ENCODE assay signal across 1 worm cellular context in genomic region chrII:8747246-8747938, ce11.
TF ChIP-seq lines count a peak whose summit lies in the region.

No protein-coding gene starts in this region.

TF ChIP-seq in whole organism, L4 larva, 104 proteins besides CTCF, POLR2A, EP300 and RAD21 (continued from another document):
- TF ChIP-seq zfp-3 (GFP tag; conservative IDR thresholded peaks at IDR 0.05; lab: Robert Waterston, UW), result peak; percentile 96
- TF ChIP-seq Y48G9A.11 (GFP tag; IDR thresholded peaks at IDR 0.05; lab: Robert Waterston, UW), result no peak
- peak; percentile 60; the same call in 1 of the 2 replicates for TF ChIP-seq lim-7 (GFP tag; IDR thresholded peaks at IDR 0.05; lab: Robert Waterston, UW)
- TF ChIP-seq unc-62 (GFP tag; optimal IDR thresholded peaks at IDR 0.05 in 1 of 2; lab: Kevin White, UChicago), result no peak
- TF ChIP-seq unc-62 (tag; optimal IDR thresholded peaks at IDR 0.05; lab: Kevin White, UChicago), result no peak
- no peak for TF ChIP-seq zag-1 (tag; optimal IDR thresholded peaks at IDR 0.05; lab: Kevin White, UChicago)
- no peak for TF ChIP-seq ZK337.2 (GFP tag; IDR thresholded peaks at IDR 0.05; lab: Robert Waterston, UW)
- TF ChIP-seq dmd-9 (GFP tag; IDR thresholded peaks at IDR 0.05; lab: Robert Waterston, UW), result no peak; the same call in 1 of the 2 replicates
- no peak for TF ChIP-seq daf-12 (tag; optimal IDR thresholded peaks at IDR 0.05; lab: Kevin White, UChicago)
- peak; percentile 22 for TF ChIP-seq gei-8 (GFP tag; optimal IDR thresholded peaks at IDR 0.05; lab: Kevin White, UChicago)
- peak; percentile 58; the same call in 1 of the 2 replicates for TF ChIP-seq snpc-1.2 (GFP tag; IDR thresholded peaks at IDR 0.05; lab: Robert Waterston, UW)
- TF ChIP-seq madf-9 (GFP tag; conservative IDR thresholded peaks at IDR 0.05; lab: Robert Waterston, UW), result no peak; the same call in 1 of the 2 replicates
- peak; percentile 80 for TF ChIP-seq mep-1 (tag; optimal IDR thresholded peaks at IDR 0.05; lab: Kevin White, UChicago)
- TF ChIP-seq mes-2 (tag; optimal IDR thresholded peaks at IDR 0.05; lab: Kevin White, UChicago; ENCODE audit: poor library complexity, severe bottlenecking), result peak; percentile 57
- no peak for TF ChIP-seq ceh-82 (tag; optimal IDR thresholded peaks at IDR 0.05; lab: Kevin White, UChicago)
- TF ChIP-seq nhr-25 (tag; optimal IDR thresholded peaks at IDR 0.05; lab: Kevin White, UChicago; ENCODE audit: borderline replicate concordance, insufficient read depth), result peak; percentile 67
- TF ChIP-seq zip-2 (tag; optimal IDR thresholded peaks at IDR 0.05; lab: Kevin White, UChicago), result no peak
- TF ChIP-seq nhr-102 (tag; optimal IDR thresholded peaks at IDR 0.05; lab: Kevin White, UChicago), result peak; percentile 71
- TF ChIP-seq mdl-1 (tag; optimal IDR thresholded peaks at IDR 0.05; lab: Kevin White, UChicago), result peak in 1 of 2 experiments; percentile 6
- peak; percentile 65 for TF ChIP-seq nhr-10 (tag; optimal IDR thresholded peaks at IDR 0.05; lab: Kevin White, UChicago)
- TF ChIP-seq fkh-10 (GFP tag; optimal IDR thresholded peaks at IDR 0.05; lab: Kevin White, UChicago), result no peak
- TF ChIP-seq mxl-3 (GFP tag; optimal IDR thresholded peaks at IDR 0.05; lab: Kevin White, UChicago), result peak; percentile 14
- TF ChIP-seq spr-3 (GFP tag; optimal IDR thresholded peaks at IDR 0.05; lab: Kevin White, UChicago), result no peak
- TF ChIP-seq nhr-6 (tag; optimal IDR thresholded peaks at IDR 0.05; lab: Kevin White, UChicago), result peak; percentile 30
- peak; percentile 23 for TF ChIP-seq nhr-11 (tag; optimal IDR thresholded peaks at IDR 0.05; lab: Kevin White, UChicago)
- peak; percentile 75 for TF ChIP-seq D1046.2 (GFP tag; IDR thresholded peaks at IDR 0.05; lab: Robert Waterston, UW)
- TF ChIP-seq lsy-2 (tag; optimal IDR thresholded peaks at IDR 0.05; lab: Kevin White, UChicago), result peak; percentile 47 to 51
- TF ChIP-seq Y105C5A.15 (GFP tag; IDR thresholded peaks at IDR 0.05; lab: Robert Waterston, UW), result 0 out of 2 replicates have a peak, but pooled peaks have one; percentile 34
- TF ChIP-seq egl-43 (GFP tag; IDR thresholded peaks at IDR 0.05; lab: Robert Waterston, UW), result 0 out of 2 replicates have a peak, but pooled peaks have one; percentile 25
- TF ChIP-seq tra-1 (GFP tag; IDR thresholded peaks at IDR 0.05; lab: Robert Waterston, UW), result peak; percentile 77; the same call in 1 of the 2 replicates
- peak; percentile 78 for TF ChIP-seq nhr-77 (tag; optimal IDR thresholded peaks at IDR 0.05; lab: Kevin White, UChicago)
- TF ChIP-seq nhr-48 (tag; optimal IDR thresholded peaks at IDR 0.05; lab: Kevin White, UChicago), result peak; percentile 49
- TF ChIP-seq egl-27 (tag; optimal IDR thresholded peaks at IDR 0.05; lab: Kevin White, UChicago), result no peak
- TF ChIP-seq ztf-11 (tag; optimal IDR thresholded peaks at IDR 0.05; lab: Kevin White, UChicago), result no peak
- TF ChIP-seq pqm-1 (tag; optimal IDR thresholded peaks at IDR 0.05; lab: Kevin White, UChicago), result no peak
- no peak for TF ChIP-seq F49E8.2 (tag; optimal IDR thresholded peaks at IDR 0.05; lab: Kevin White, UChicago; ENCODE audit: borderline replicate concordance)
- no peak for TF ChIP-seq attf-4 (tag; optimal IDR thresholded peaks at IDR 0.05; lab: Kevin White, UChicago)
- TF ChIP-seq fos-1 (tag; optimal IDR thresholded peaks at IDR 0.05; lab: Kevin White, UChicago), result peak; percentile 20
- TF ChIP-seq saeg-2 (GFP tag; IDR thresholded peaks at IDR 0.05; lab: Robert Waterston, UW), result no peak
- TF ChIP-seq R02D3.7 (tag; optimal IDR thresholded peaks at IDR 0.05; lab: Kevin White, UChicago), result no peak
- 0 out of 2 replicates have a peak, but pooled peaks have one; percentile 20 for TF ChIP-seq lin-29 (GFP tag; IDR thresholded peaks at IDR 0.05; lab: Robert Waterston, UW)
- TF ChIP-seq unc-39 (tag; optimal IDR thresholded peaks at IDR 0.05; lab: Kevin White, UChicago), result no peak
- peak; percentile 41 for TF ChIP-seq hmg-1.1 (GFP tag; IDR thresholded peaks at IDR 0.05; lab: Robert Waterston, UW)
- peak; percentile 58; the same call in 1 of the 2 replicates for TF ChIP-seq lin-38 (GFP tag; IDR thresholded peaks at IDR 0.05; lab: Robert Waterston, UW)
- TF ChIP-seq unc-130 (GFP tag; optimal IDR thresholded peaks at IDR 0.05; lab: Kevin White, UChicago), result no peak
- TF ChIP-seq ztf-7 (tag; optimal IDR thresholded peaks at IDR 0.05; lab: Kevin White, UChicago), result no peak
- no peak for TF ChIP-seq ZK546.5 (tag; optimal IDR thresholded peaks at IDR 0.05; lab: Kevin White, UChicago)
- no peak for TF ChIP-seq F37D6.2 (tag; optimal IDR thresholded peaks at IDR 0.05; lab: Kevin White, UChicago)
- no peak for TF ChIP-seq cey-2 (tag; optimal IDR thresholded peaks at IDR 0.05; lab: Kevin White, UChicago; ENCODE audit: borderline replicate concordance, insufficient read depth)
- TF ChIP-seq Y75B8A.6 (GFP tag; IDR thresholded peaks at IDR 0.05; lab: Robert Waterston, UW), result peak; percentile 66; the same call in 1 of the 2 replicates
- TF ChIP-seq daf-16 (GFP tag; optimal IDR thresholded peaks at IDR 0.05; lab: Kevin White, UChicago), result peak in 1 of 2 experiments; percentile 11
- peak; percentile 74 for TF ChIP-seq daf-16 (tag; optimal IDR thresholded peaks at IDR 0.05; lab: Kevin White, UChicago)
- TF ChIP-seq daf-19 (GFP tag; conservative IDR thresholded peaks at IDR 0.05; lab: Robert Waterston, UW), result no peak
- peak; percentile 4 for TF ChIP-seq nhr-76 (tag; optimal IDR thresholded peaks at IDR 0.05; lab: Kevin White, UChicago)
- TF ChIP-seq daf-8 (GFP tag; IDR thresholded peaks at IDR 0.05; lab: Robert Waterston, UW), result no peak
- no peak; the same call in none of the 2 replicates for TF ChIP-seq php-3 (GFP tag; IDR thresholded peaks at IDR 0.05; lab: Robert Waterston, UW)
- TF ChIP-seq rbr-2 (tag; optimal IDR thresholded peaks at IDR 0.05; lab: Kevin White, UChicago), result peak; percentile 14
- TF ChIP-seq lir-3 (tag; optimal IDR thresholded peaks at IDR 0.05; lab: Kevin White, UChicago), result no peak
- peak; percentile 40; the same call in 1 of the 2 replicates for TF ChIP-seq lin-1 (GFP tag; IDR thresholded peaks at IDR 0.05; lab: Robert Waterston, UW)
- no peak for TF ChIP-seq nhr-237 (tag; optimal IDR thresholded peaks at IDR 0.05; lab: Kevin White, UChicago)
- TF ChIP-seq dpl-1 (GFP tag; optimal IDR thresholded peaks at IDR 0.05; lab: Kevin White, UChicago), result no peak
- no peak for TF ChIP-seq dmd-8 (GFP tag; IDR thresholded peaks at IDR 0.05; lab: Robert Waterston, UW)
- TF ChIP-seq dve-1 (tag; optimal IDR thresholded peaks at IDR 0.05; lab: Kevin White, UChicago; ENCODE audit: insufficient read depth), result peak; percentile 75
- no peak for TF ChIP-seq ceh-32 (tag; optimal IDR thresholded peaks at IDR 0.05; lab: Kevin White, UChicago; ENCODE audit: poor library complexity)
- TF ChIP-seq ces-1 (GFP tag; optimal IDR thresholded peaks at IDR 0.05; lab: Kevin White, UChicago), result no peak
- TF ChIP-seq aly-2 (tag; optimal IDR thresholded peaks at IDR 0.05; lab: Kevin White, UChicago), result no peak
- no peak for TF ChIP-seq set-16 (GFP tag; IDR thresholded peaks at IDR 0.05; lab: Robert Waterston, UW)
- TF ChIP-seq nhr-41 (GFP tag; IDR thresholded peaks at IDR 0.05; lab: Robert Waterston, UW), result no peak
- peak; percentile 82 for TF ChIP-seq T26A8.4 (GFP tag; IDR thresholded peaks at IDR 0.05; lab: Robert Waterston, UW)
- TF ChIP-seq hif-1 (tag; optimal IDR thresholded peaks at IDR 0.05; lab: Kevin White, UChicago), result peak in 1 of 2 experiments; percentile 45
- TF ChIP-seq mdt-29 (GFP tag; IDR thresholded peaks at IDR 0.05; lab: Robert Waterston, UW), result peak; percentile 48; the same call in 1 of the 2 replicates
- peak; percentile 54; the same call in 1 of the 2 replicates for TF ChIP-seq F44E2.7 (GFP tag; IDR thresholded peaks at IDR 0.05; lab: Robert Waterston, UW)
- no peak for TF ChIP-seq F10B5.3 (tag; optimal IDR thresholded peaks at IDR 0.05; lab: Kevin White, UChicago)
- no peak for TF ChIP-seq F26F4.8 (GFP tag; conservative IDR thresholded peaks at IDR 0.05; lab: Robert Waterston, UW)
- TF ChIP-seq spr-1 (tag; optimal IDR thresholded peaks at IDR 0.05; lab: Kevin White, UChicago), result peak; percentile 57
- no peak; the same call in 1 of the 2 replicates for TF ChIP-seq pha-4 (GFP tag; IDR thresholded peaks at IDR 0.05; lab: Robert Waterston, UW)
- TF ChIP-seq pha-4 (tag; optimal IDR thresholded peaks at IDR 0.05; lab: Kevin White, UChicago), result no peak
- peak; percentile 68 for TF ChIP-seq T20F7.1 (GFP tag; optimal IDR thresholded peaks at IDR 0.05; lab: Kevin White, UChicago)
- TF ChIP-seq sdz-12 (GFP tag; optimal IDR thresholded peaks at IDR 0.05; lab: Kevin White, UChicago), result no peak
- TF ChIP-seq tag-97 (GFP tag; IDR thresholded peaks at IDR 0.05; lab: Robert Waterston, UW), result no peak
- TF ChIP-seq dmd-6 (GFP tag; IDR thresholded peaks at IDR 0.05; lab: Robert Waterston, UW), result peak; percentile 52
- TF ChIP-seq nhr-42 (GFP tag; IDR thresholded peaks at IDR 0.05; lab: Robert Waterston, UW), result peak; percentile 54
- TF ChIP-seq lin-13 (GFP tag; optimal IDR thresholded peaks at IDR 0.05; lab: Kevin White, UChicago), result no peak
TF ChIP-seq in whole organism, L4 larva: peak in this region for 49.
